Fruit fly (Drosophila melanogaster) whole organism, embryonic: Measurements from ENCODE around the gene CG7607.

Source experiments
- B-H2 ChIP-seq: fragments of 200-800 bp; sonication (Bioruptor generic); optimal IDR thresholded peaks from 2 replicates; lab custom pipeline; 2018; ENCODE audit warnings: missing biosample characterization, mild to moderate bottlenecking, missing genetic modification characterization
- Bteb2 ChIP-seq: fragments of 200-800 bp; sonication (Bioruptor generic); optimal IDR thresholded peaks from 2 replicates; lab custom pipeline; 2016; ENCODE audit warnings: missing biosample characterization, missing genetic modification characterization
- CG10147 ChIP-seq: fragments of 200-800 bp; sonication (Bioruptor generic); optimal IDR thresholded peaks from 2 replicates; lab custom pipeline; 2019; ENCODE audit warnings: missing biosample characterization, mild to moderate bottlenecking, missing genetic modification characterization, moderate library complexity
- CG10979 ChIP-seq: fragments of 200-800 bp; sonication (Bioruptor generic); optimal IDR thresholded peaks from 2 replicates; lab custom pipeline; 2018; ENCODE audit warnings: missing biosample characterization, mild to moderate bottlenecking, missing genetic modification characterization, moderate library complexity
- CG12236 ChIP-seq: fragments of 200-800 bp; sonication (Bioruptor generic); optimal IDR thresholded peaks from 2 replicates; lab custom pipeline; 2016; ENCODE audit warnings: missing biosample characterization, missing genetic modification characterization
- CG12391 ChIP-seq: fragments of 200-800 bp; sonication (Bioruptor generic); optimal IDR thresholded peaks from 3 replicates; lab custom pipeline; 2018; ENCODE audit warnings: missing biosample characterization, mild to moderate bottlenecking, missing genetic modification characterization, moderate library complexity
- CG13296 ChIP-seq: fragments of 200-800 bp; sonication (Bioruptor generic); optimal IDR thresholded peaks from 3 replicates; lab custom pipeline; 2018; ENCODE audit warnings: missing biosample characterization, mild to moderate bottlenecking, missing genetic modification characterization
- CG14050 ChIP-seq: fragments of 200-800 bp; sonication (Bioruptor generic); IDR thresholded peaks from 3 replicates; pipeline ENCODE4 v1.3.6; 2022; ENCODE audit warnings: missing biosample characterization, missing genetic modification characterization
- CG15514 ChIP-seq: fragments of 200-800 bp; sonication (Bioruptor generic); optimal IDR thresholded peaks from 3 replicates; lab custom pipeline; 2017; ENCODE audit warnings: missing biosample characterization, missing genetic modification characterization, mild to moderate bottlenecking, moderate library complexity, missing genetic modification reagents
- CG15696 ChIP-seq: fragments of 200-800 bp; sonication (Bioruptor generic); optimal IDR thresholded peaks from 2 replicates; lab custom pipeline; 2019; ENCODE audit warnings: missing biosample characterization, mild to moderate bottlenecking, missing genetic modification characterization, moderate library complexity
- CG17568 ChIP-seq: fragments of 200-800 bp; sonication (Bioruptor generic); optimal IDR thresholded peaks from 2 replicates; lab custom pipeline; 2018; ENCODE audit warnings: missing biosample characterization, mild to moderate bottlenecking, missing genetic modification characterization, moderate library complexity
- CG18262 ChIP-seq: fragments of 200-800 bp; optimal IDR thresholded peaks from 3 replicates; lab custom pipeline; 2019; ENCODE audit warnings: missing biosample characterization, mild to moderate bottlenecking, missing genetic modification characterization, moderate library complexity
- CG2202 ChIP-seq: fragments of 200-800 bp; sonication (Bioruptor generic); optimal IDR thresholded peaks from 2 replicates; lab custom pipeline; 2018; ENCODE audit warnings: missing biosample characterization, mild to moderate bottlenecking, missing genetic modification characterization
- CG31365 ChIP-seq: fragments of 200-800 bp; sonication (Bioruptor generic); optimal IDR thresholded peaks from 2 replicates; lab custom pipeline; 2018; ENCODE audit warnings: missing biosample characterization, mild to moderate bottlenecking, missing genetic modification characterization
- CG32532 ChIP-seq: fragments of 200-800 bp; sonication (Bioruptor generic); IDR thresholded peaks from 2 replicates; pipeline ENCODE4 v1.3.6; 2022; ENCODE audit warnings: missing biosample characterization, missing genetic modification characterization
- CG34376 ChIP-seq: fragments of 200-800 bp; sonication (Bioruptor generic); optimal IDR thresholded peaks from 2 replicates; lab custom pipeline; 2018; ENCODE audit warnings: missing biosample characterization, mild to moderate bottlenecking, missing genetic modification characterization
- CG42726 ChIP-seq: fragments of 200-800 bp; sonication (Bioruptor generic); IDR thresholded peaks from 2 replicates; pipeline ENCODE4 v1.3.6; 2022; ENCODE audit warnings: missing biosample characterization, missing genetic modification characterization; ENCODE audit not compliant: partially characterized antibody
- CG4424 ChIP-seq: fragments of 200-800 bp; sonication (Bioruptor generic); optimal IDR thresholded peaks from 3 replicates; lab custom pipeline; 2016; ENCODE audit warnings: missing biosample characterization, missing genetic modification characterization
- CG4707 ChIP-seq: fragments of 200-800 bp; sonication (Bioruptor generic); optimal IDR thresholded peaks from 2 replicates; lab custom pipeline; 2018; ENCODE audit warnings: missing biosample characterization, mild to moderate bottlenecking, missing genetic modification characterization, moderate library complexity
- CG4730 ChIP-seq: fragments of 200-800 bp; sonication (Bioruptor generic); IDR thresholded peaks from 2 replicates; pipeline ENCODE4 v1.3.6; 2022; ENCODE audit warnings: missing biosample characterization, missing genetic modification characterization
- CG4854 ChIP-seq: fragments of 200-800 bp; sonication (Bioruptor generic); optimal IDR thresholded peaks from 2 replicates; lab custom pipeline; 2016; ENCODE audit warnings: missing biosample characterization, missing genetic modification characterization, inconsistent platforms
- CG6765 ChIP-seq: fragments of 200-800 bp; sonication (Bioruptor generic); optimal IDR thresholded peaks from 3 replicates; lab custom pipeline; 2017; ENCODE audit warnings: missing biosample characterization, mild to moderate bottlenecking, missing genetic modification characterization
- CG6791 ChIP-seq: fragments of 200-800 bp; sonication (Bioruptor generic); IDR thresholded peaks from 3 replicates; pipeline ENCODE4 v1.3.6; 2022; ENCODE audit warnings: missing biosample characterization, missing genetic modification characterization; ENCODE audit not compliant: partially characterized antibody
- CG7987 ChIP-seq: fragments of 200-800 bp; sonication (Bioruptor generic); optimal IDR thresholded peaks from 2 replicates; lab custom pipeline; 2018; ENCODE audit warnings: missing biosample characterization, mild to moderate bottlenecking, missing genetic modification characterization, moderate library complexity
- CG9215 ChIP-seq: fragments of 200-800 bp; sonication (Bioruptor generic); IDR thresholded peaks from 2 replicates; pipeline ENCODE4 v1.3.6; 2022; ENCODE audit warnings: missing biosample characterization, missing genetic modification characterization
- Camta ChIP-seq: fragments of 200-800 bp; sonication (Bioruptor generic); optimal IDR thresholded peaks from 2 replicates; lab custom pipeline; 2016; ENCODE audit warnings: missing biosample characterization, missing genetic modification characterization
- HLH54F ChIP-seq: fragments of 200-800 bp; sonication (Bioruptor generic); optimal IDR thresholded peaks from 3 replicates; lab custom pipeline; 2016; ENCODE audit warnings: missing biosample characterization, missing genetic modification characterization
- Hsf ChIP-seq: fragments of 200-800 bp; sonication (Bioruptor generic); optimal IDR thresholded peaks from 3 replicates; lab custom pipeline; 2016; ENCODE audit warnings: missing biosample characterization, missing genetic modification characterization
- Lim3 ChIP-seq: fragments of 200-800 bp; sonication (Bioruptor generic); IDR thresholded peaks from 2 replicates; pipeline ENCODE4 v1.3.6; 2022; ENCODE audit warnings: missing biosample characterization, missing genetic modification characterization
- MBD-R2 ChIP-seq: fragments of 200-800 bp; sonication (Bioruptor generic); IDR thresholded peaks from 2 replicates; pipeline ENCODE4 v1.3.6; 2022; ENCODE audit warnings: missing biosample characterization, missing genetic modification characterization
- Ptx1 ChIP-seq: fragments of 200-800 bp; sonication (Bioruptor generic); IDR thresholded peaks from 2 replicates; pipeline ENCODE4 v1.3.6; 2022; ENCODE audit warnings: missing biosample characterization, missing genetic modification characterization
- Rfx ChIP-seq: fragments of 200-800 bp; sonication (Bioruptor generic); IDR thresholded peaks from 2 replicates; pipeline ENCODE4 v1.3.6; 2022; ENCODE audit warnings: missing biosample characterization, missing genetic modification characterization
- Rx ChIP-seq: fragments of 200-800 bp; sonication (Bioruptor generic); IDR thresholded peaks from 2 replicates; pipeline ENCODE4 v1.3.6; 2022; ENCODE audit warnings: missing biosample characterization, missing genetic modification characterization
- TFAM ChIP-seq: fragments of 200-800 bp; sonication (Bioruptor generic); optimal IDR thresholded peaks from 2 replicates; lab custom pipeline; 2017; ENCODE audit warnings: missing biosample characterization, missing genetic modification characterization, inconsistent platforms
- al ChIP-seq: fragments of 200-800 bp; sonication (Bioruptor generic); IDR thresholded peaks from 2 replicates; pipeline ENCODE4 v1.3.6; 2022; ENCODE audit warnings: missing biosample characterization, missing genetic modification characterization
- chinmo ChIP-seq: fragments of 200-800 bp; sonication (Bioruptor generic); IDR thresholded peaks from 4 replicates; pipeline ENCODE4 v1.3.6; 2022; ENCODE audit warnings: missing biosample characterization, missing genetic modification characterization; ENCODE audit not compliant: partially characterized antibody
- ci ChIP-seq: fragments of 200-800 bp; sonication (Bioruptor generic); IDR thresholded peaks from 3 replicates; pipeline ENCODE4 v1.3.6; 2022; ENCODE audit warnings: missing biosample characterization, missing genetic modification characterization
- crol ChIP-seq: fragments of 200-800 bp; sonication (Bioruptor generic); IDR thresholded peaks from 2 replicates; pipeline ENCODE4 v1.3.6; 2022; ENCODE audit warnings: missing biosample characterization, missing genetic modification characterization
- crp ChIP-seq, 2 experiments: fragments of 200-800 bp; sonication (Bioruptor generic); optimal IDR thresholded peaks; 2 replicates in 1 of 2; 3 replicates in 1 of 2; lab custom pipeline; 2017; ENCODE audit warnings: missing biosample characterization in 2 of 2, missing genetic modification characterization in 2 of 2, mild to moderate bottlenecking in 1 of 2, moderate library complexity in 1 of 2
- dati ChIP-seq: fragments of 200-800 bp; sonication (Bioruptor generic); IDR thresholded peaks from 2 replicates; pipeline ENCODE4 v1.3.6; 2022; ENCODE audit warnings: missing biosample characterization, missing genetic modification characterization
- esg ChIP-seq: fragments of 200-800 bp; sonication (Bioruptor generic); conservative IDR thresholded peaks from 2 replicates; pipeline ENCODE4 v1.3.6; 2022; ENCODE audit warnings: missing biosample characterization, missing genetic modification characterization
- fd102C ChIP-seq: fragments of 200-800 bp; sonication (Bioruptor generic); optimal IDR thresholded peaks from 2 replicates; lab custom pipeline; 2018; ENCODE audit warnings: missing biosample characterization, mild to moderate bottlenecking, missing genetic modification characterization, moderate library complexity
- ind ChIP-seq: fragments of 200-800 bp; sonication (Bioruptor generic); optimal IDR thresholded peaks from 3 replicates; lab custom pipeline; 2016; ENCODE audit warnings: missing biosample characterization, missing genetic modification characterization
- lmd ChIP-seq: fragments of 200-800 bp; sonication (Bioruptor generic); IDR thresholded peaks from 2 replicates; pipeline ENCODE4 v1.3.6; 2022; ENCODE audit warnings: missing biosample characterization, missing genetic modification characterization
- row ChIP-seq: fragments of 200-800 bp; sonication (Bioruptor generic); IDR thresholded peaks from 3 replicates; pipeline ENCODE4 v1.3.6; 2022; ENCODE audit warnings: missing biosample characterization, missing genetic modification characterization
- slbo ChIP-seq: fragments of 200-800 bp; sonication (Bioruptor generic); IDR thresholded peaks from 2 replicates; pipeline ENCODE4 v1.3.6; 2022; ENCODE audit warnings: missing biosample characterization, missing genetic modification characterization
- ssp ChIP-seq: fragments of 200-800 bp; sonication (Bioruptor generic); IDR thresholded peaks from 2 replicates; pipeline ENCODE4 v1.3.6; 2022; ENCODE audit warnings: missing biosample characterization, missing genetic modification characterization
- trem ChIP-seq: fragments of 200-800 bp; optimal IDR thresholded peaks from 3 replicates; lab custom pipeline; 2019; ENCODE audit warnings: missing biosample characterization, mild to moderate bottlenecking, missing genetic modification characterization, moderate library complexity
- wor ChIP-seq: fragments of 200-800 bp; sonication (Bioruptor generic); IDR thresholded peaks from 2 replicates; pipeline ENCODE4 v1.3.6; 2022; ENCODE audit warnings: missing biosample characterization, missing genetic modification characterization
- z ChIP-seq: fragments of 200-800 bp; sonication (Bioruptor generic); IDR thresholded peaks from 3 replicates; pipeline ENCODE4 v1.3.6; 2022; ENCODE audit warnings: missing biosample characterization, missing genetic modification characterization

The CG7607 gene

DNA sequence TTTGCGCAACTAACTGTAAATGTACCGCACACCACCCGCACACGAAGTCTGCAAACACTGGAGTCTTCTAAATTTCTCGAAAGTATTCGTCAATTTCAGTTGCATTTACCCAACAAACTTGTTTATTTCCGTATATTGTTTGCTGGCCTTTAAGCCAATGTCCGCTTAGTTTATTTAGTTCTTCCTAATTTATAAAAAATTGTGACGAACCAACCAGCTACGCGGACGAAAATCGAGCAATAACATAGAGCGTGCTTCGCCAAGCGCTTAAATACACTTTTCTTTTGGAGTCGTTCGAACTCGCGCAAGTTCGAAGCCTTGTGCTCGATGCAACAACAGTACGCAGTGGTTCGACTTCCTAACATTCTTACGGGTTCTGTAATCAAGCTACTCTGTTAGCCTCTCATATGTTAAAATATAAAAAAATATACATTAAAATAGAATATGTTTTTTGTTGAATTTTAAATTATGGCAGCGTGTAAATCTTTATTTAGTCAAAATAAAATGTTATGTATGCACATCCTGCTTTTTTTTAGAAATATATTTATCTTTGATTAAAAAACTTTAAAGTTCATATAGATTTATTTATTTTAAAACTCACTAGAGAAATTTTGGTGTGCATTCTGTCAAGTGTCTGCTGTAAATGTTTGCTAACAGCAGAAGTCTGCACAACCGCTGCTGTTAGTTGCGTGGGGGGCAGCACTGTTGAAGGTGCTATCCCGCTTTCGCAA lies 2.0 kb upstream of the CG7607 start, which contains the start of gene GlcAT-P:
Gene GlcAT-P, minus strand, starts transcription at position 246 of the 731 bp plus-strand sequence.
- TF ChIP-seq CG10979 (tag; lab: Kevin White, UChicago) = peak; percentile 82
- TF ChIP-seq esg = peak; percentile 71
- TF ChIP-seq fd102C = no peak
- TF ChIP-seq CG15696 = peak; percentile 59
- no peak for TF ChIP-seq CG6791 (GFP tag; lab: Robert Waterston, UW)
- no peak for TF ChIP-seq CG17568
- no peak for TF ChIP-seq CG2202 (tag; lab: Kevin White, UChicago)
- TF ChIP-seq CG12236 (GFP tag; lab: Kevin White, UChicago) = no peak
- TF ChIP-seq CG15514 = peak; percentile 12
- TF ChIP-seq slbo (GFP tag; lab: Robert Waterston, UW) = peak; percentile 83
- peak; percentile 75 for TF ChIP-seq Rfx
- TF ChIP-seq Hsf (GFP tag; lab: Kevin White, UChicago) = peak; percentile 9
- TF ChIP-seq B-H2 = peak; percentile 46
- TF ChIP-seq CG42726 (GFP tag; lab: Robert Waterston, UW) = no peak
- peak; percentile 53; the same call in 1 of the 2 replicates for TF ChIP-seq lmd (GFP tag; lab: Robert Waterston, UW)
- no peak for TF ChIP-seq CG4730 (GFP tag; lab: Robert Waterston, UW)
- no peak for TF ChIP-seq CG34376 (GFP tag; lab: Kevin White, UChicago)
- peak in 1 of 2 experiments; percentile 11 for TF ChIP-seq crp (GFP tag; optimal IDR thresholded peaks at IDR 0.05; lab: Kevin White, UChicago)
- TF ChIP-seq Camta (GFP tag; lab: Kevin White, UChicago) = peak; percentile 11
- peak; percentile 46; the same call in 2 of the 3 replicates for TF ChIP-seq CG14050 (GFP tag; lab: Robert Waterston, UW)
- no peak for TF ChIP-seq Lim3 (GFP tag; lab: Robert Waterston, UW)
- TF ChIP-seq al (GFP tag; lab: Robert Waterston, UW) = peak; percentile 61
- TF ChIP-seq CG4854 (GFP tag; lab: Kevin White, UChicago) = no peak
- TF ChIP-seq Ptx1 = peak; percentile 75
- no peak for TF ChIP-seq chinmo
- peak; percentile 39 for TF ChIP-seq ind (GFP tag; lab: Kevin White, UChicago)
- peak; percentile 19; the same call in 1 of the 2 replicates for TF ChIP-seq wor (GFP tag; lab: Robert Waterston, UW)
- peak; percentile 75 for TF ChIP-seq CG13296 (GFP tag; lab: Kevin White, UChicago)
- no peak for TF ChIP-seq CG4707 (GFP tag; lab: Kevin White, UChicago)
- peak; percentile 62 for TF ChIP-seq CG4424 (GFP tag; lab: Kevin White, UChicago)
- TF ChIP-seq CG32532 = peak; percentile 75; the same call in 1 of the 2 replicates
- TF ChIP-seq CG18262 (tag; lab: Kevin White, UChicago) = peak; percentile 82
- TF ChIP-seq CG12391 (tag; lab: Kevin White, UChicago) = peak; percentile 89
- TF ChIP-seq z (GFP tag; lab: Robert Waterston, UW) = no peak
- peak; percentile 90 for TF ChIP-seq row (GFP tag; lab: Robert Waterston, UW)
- peak; percentile 38 for TF ChIP-seq trem (tag; lab: Kevin White, UChicago)
- TF ChIP-seq CG6765 = no peak
- no peak for TF ChIP-seq CG7987 (GFP tag; lab: Kevin White, UChicago)
- no peak for TF ChIP-seq crol (GFP tag; lab: Robert Waterston, UW)
- TF ChIP-seq CG9215 = peak; percentile 65
- TF ChIP-seq ci (GFP tag; lab: Robert Waterston, UW) = peak; percentile 48; the same call in 1 of the 3 replicates
- no peak for TF ChIP-seq Bteb2
- TF ChIP-seq MBD-R2 (GFP tag; lab: Robert Waterston, UW) = no peak; the same call in 1 of the 2 replicates
- no peak for TF ChIP-seq dati (GFP tag; lab: Robert Waterston, UW)
- peak; percentile 64 for TF ChIP-seq CG10147
- TF ChIP-seq HLH54F (GFP tag; lab: Kevin White, UChicago) = no peak
- no peak for TF ChIP-seq Rx (GFP tag; lab: Robert Waterston, UW)
- no peak for TF ChIP-seq ssp (GFP tag; lab: Robert Waterston, UW)
- TF ChIP-seq CG31365 (tag; lab: Kevin White, UChicago) = no peak
- TF ChIP-seq TFAM = no peak
